Worm (Caenorhabditis elegans): ENCODE data around the gene M163.7.

The M163.7 gene

DNA sequence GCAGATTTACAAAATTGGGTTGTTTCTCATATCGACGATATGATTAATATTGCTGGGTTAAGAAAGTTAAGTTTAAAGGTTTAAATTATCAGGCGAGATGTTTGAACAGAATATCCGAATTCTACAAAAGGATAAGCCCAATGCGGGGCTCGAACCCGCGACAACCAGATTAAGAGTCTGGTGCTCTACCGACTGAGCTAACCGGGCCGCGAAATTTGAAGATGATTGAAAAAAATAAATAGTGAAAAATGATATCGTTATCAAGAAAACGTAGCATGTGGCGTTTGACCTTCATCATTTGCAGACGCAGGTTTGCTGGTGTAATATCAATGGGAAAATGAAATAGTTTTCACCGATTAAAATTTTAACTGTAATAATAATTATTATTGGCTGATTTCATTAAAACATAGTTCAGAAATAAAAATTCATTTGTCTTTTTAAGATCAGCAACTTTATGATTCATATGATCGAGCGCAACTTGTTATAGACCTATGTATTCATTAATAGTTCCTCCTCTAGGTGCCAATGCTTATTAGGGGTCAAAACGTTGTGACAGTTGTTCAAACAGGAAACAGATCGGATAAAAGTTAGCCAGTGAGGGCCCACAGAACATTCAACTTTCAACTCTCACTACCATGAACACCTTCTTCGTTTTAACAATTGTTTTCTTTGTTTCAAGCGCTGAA, 14.3 kb downstream of the M163.7 start, which contains the start of gene M163.11 (continued):
- TF ChIP-seq F39B2.1 (GFP tag; IDR thresholded peaks at IDR 0.05) (no peak), unc-62 (GFP tag; optimal IDR thresholded peaks at IDR 0.05) (no peak), T26A5.8 (tag; optimal IDR thresholded peaks at IDR 0.05) (no peak), F57C9.4 (tag; optimal IDR thresholded peaks at IDR 0.05) (no peak), snpc-1.3 (tag; optimal IDR thresholded peaks at IDR 0.05; ENCODE audit: insufficient read depth) (peak; percentile 63), ztf-22 (GFP tag; optimal IDR thresholded peaks at IDR 0.05) (no peak), lsl-1 (GFP tag; optimal IDR thresholded peaks at IDR 0.05) (no peak), nhr-80 (tag; optimal IDR thresholded peaks at IDR 0.05) (peak; percentile 8), nhr-27 (tag; optimal IDR thresholded peaks at IDR 0.05) (peak; percentile 44), snpc-3.4 (tag; optimal IDR thresholded peaks at IDR 0.05) (peak; percentile 86), cebp-2 (GFP tag; IDR thresholded peaks at IDR 0.05) (0 out of 2 replicates have a peak, but pooled peaks have one; percentile 77), T07F8.4 (tag; optimal IDR thresholded peaks at IDR 0.05) (peak; percentile 58), hmg-20 (GFP tag; IDR thresholded peaks at IDR 0.05) (peak; percentile 67; the same call in 1 of the 2 replicates), pha-4 (tag; optimal IDR thresholded peaks at IDR 0.05) (no peak), ztf-18 (tag; optimal IDR thresholded peaks at IDR 0.05) (peak; percentile 75), let-607 (tag; optimal IDR thresholded peaks at IDR 0.05) (peak; percentile 30 to 37), F49E8.2 (tag; optimal IDR thresholded peaks at IDR 0.05; ENCODE audit: insufficient read depth) (peak; percentile 40), snpc-4 (GFP tag; optimal IDR thresholded peaks at IDR 0.05) (peak; percentile 57), snpc-4 (tag; optimal IDR thresholded peaks at IDR 0.05) (peak; percentile 8 to 78 (median 44)), nhr-179 (tag; optimal IDR thresholded peaks at IDR 0.05) (no peak), sdz-38 (tag; optimal IDR thresholded peaks at IDR 0.05) (no peak), nfya-1 (tag; optimal IDR thresholded peaks at IDR 0.05; ENCODE audit: borderline replicate concordance, insufficient read depth) (no peak), B0336.3 (GFP tag; IDR thresholded peaks at IDR 0.05) (no peak), Y53F4B.3 (GFP tag; IDR thresholded peaks at IDR 0.05) (no peak), F52B5.7 (tag; optimal IDR thresholded peaks at IDR 0.05) (no peak), F37B4.10 (GFP tag; IDR thresholded peaks at IDR 0.05) (no peak), atf-7 (tag; optimal IDR thresholded peaks at IDR 0.05) (no peak), unc-130 (GFP tag; optimal IDR thresholded peaks at IDR 0.05) (no peak), Y53G8AR.9 (GFP tag; conservative IDR thresholded peaks at IDR 0.05) (no peak), ZK185.1 (tag; optimal IDR thresholded peaks at IDR 0.05; ENCODE audit: poor library complexity, severe bottlenecking) (peak; percentile 87), dpl-1 (GFP tag; optimal IDR thresholded peaks at IDR 0.05) (no peak), chd-7 (tag; optimal IDR thresholded peaks at IDR 0.05) (peak; percentile 61), zfh-2 (GFP tag; conservative IDR thresholded peaks at IDR 0.05) (no peak), egl-44 (GFP tag; IDR thresholded peaks at IDR 0.05) (0 out of 2 replicates have a peak, but pooled peaks have one; percentile 46), ama-1 (optimal IDR thresholded peaks at IDR 0.05) (no peak), ama-1 (GFP tag; optimal IDR thresholded peaks at IDR 0.05) (peak; percentile 42 to 92), mcd-1 (GFP tag; IDR thresholded peaks at IDR 0.05) (no peak), nfyb-1 (GFP tag; IDR thresholded peaks at IDR 0.05) (peak; percentile 82), attf-3 (GFP tag; conservative IDR thresholded peaks at IDR 0.05) (0 out of 2 replicates have a peak, but pooled peaks have one; percentile 17), ceh-100 (GFP tag; IDR thresholded peaks at IDR 0.05) (no peak), D2030.7 (GFP tag; IDR thresholded peaks at IDR 0.05) (peak; percentile 69), hlh-26 (GFP tag; conservative IDR thresholded peaks at IDR 0.05) (no peak), ceh-91 (GFP tag; IDR thresholded peaks at IDR 0.05) (no peak), somi-1 (GFP tag; optimal IDR thresholded peaks at IDR 0.05) (no peak), K12H6.12 (tag; optimal IDR thresholded peaks at IDR 0.05) (no peak), lin-54 (GFP tag; optimal IDR thresholded peaks at IDR 0.05) (peak; percentile 46), pbrm-1 (GFP tag; IDR thresholded peaks at IDR 0.05) (peak; percentile 76), lir-1 (GFP tag; conservative IDR thresholded peaks at IDR 0.05) (0 out of 2 replicates have a peak, but pooled peaks have one; percentile 21)
